Worm (Caenorhabditis elegans) whole organism, late embryonic: ENCODE results near the gene rpl-16.

ENCODE experiments used
- K02D7.2 ChIP-seq: sonication (generic microtip); optimal IDR thresholded peaks from 2 replicates; lab custom pipeline; 2017; ENCODE audit warnings: mild to moderate bottlenecking, missing genetic modification characterization, missing compliant biosample characterization
- T23F11.4 ChIP-seq: fragments of 200-800 bp; sonication (Bioruptor generic); optimal IDR thresholded peaks from 2 replicates; lab custom pipeline; 2018; ENCODE audit warnings: mild to moderate bottlenecking, missing genetic modification characterization, missing compliant biosample characterization
- ama-1 ChIP-seq: fragments of 150-350 bp; optimal IDR thresholded peaks from 2 replicates; lab custom pipeline; 2014
- ceh-14 ChIP-seq: sonication (generic microtip); optimal IDR thresholded peaks from 2 replicates; lab custom pipeline; 2016; ENCODE audit warnings: missing genotype, missing genetic modification characterization, missing compliant biosample characterization
- ceh-18 ChIP-seq: sonication (generic microtip); optimal IDR thresholded peaks from 2 replicates; lab custom pipeline; 2016; ENCODE audit warnings: missing genetic modification characterization, missing compliant biosample characterization
- ceh-2 ChIP-seq: sonication (generic microtip); optimal IDR thresholded peaks from 2 replicates; lab custom pipeline; 2016; ENCODE audit warnings: missing genotype, missing genetic modification characterization, missing compliant biosample characterization
- ceh-22 ChIP-seq: sonication (generic microtip); optimal IDR thresholded peaks from 2 replicates; lab custom pipeline; 2017; ENCODE audit warnings: missing biosample characterization, missing genetic modification characterization
- ceh-24 ChIP-seq: sonication (generic microtip); optimal IDR thresholded peaks from 2 replicates; lab custom pipeline; 2016; ENCODE audit warnings: mild to moderate bottlenecking, missing genetic modification characterization, missing compliant biosample characterization
- ceh-30 ChIP-seq: fragments of 150-350 bp; optimal IDR thresholded peaks from 2 replicates; lab custom pipeline; 2014; ENCODE audit warnings: missing biosample characterization, missing genetic modification characterization
- ceh-31 ChIP-seq: sonication (generic microtip); optimal IDR thresholded peaks from 2 replicates; lab custom pipeline; 2016; ENCODE audit warnings: missing genetic modification characterization, missing compliant biosample characterization
- ceh-34 ChIP-seq: sonication (generic microtip); optimal IDR thresholded peaks from 2 replicates; lab custom pipeline; 2016; ENCODE audit warnings: mild to moderate bottlenecking, missing genetic modification characterization, missing compliant biosample characterization
- ceh-48 ChIP-seq: sonication (generic microtip); optimal IDR thresholded peaks from 2 replicates; lab custom pipeline; 2016; ENCODE audit warnings: missing genetic modification characterization, inconsistent platforms, missing compliant biosample characterization
- dmd-4 ChIP-seq: sonication (generic microtip); optimal IDR thresholded peaks from 2 replicates; lab custom pipeline; 2016; ENCODE audit warnings: borderline replicate concordance, missing genetic modification characterization, missing compliant biosample characterization
- dve-1 ChIP-seq: sonication (generic microtip); optimal IDR thresholded peaks from 2 replicates; lab custom pipeline; 2017; ENCODE audit warnings: antibody characterized with exemption, mild to moderate bottlenecking, missing genetic modification characterization, missing compliant biosample characterization
- elt-2 ChIP-seq: sonication (generic microtip); optimal IDR thresholded peaks from 2 replicates; lab custom pipeline; 2016; ENCODE audit warnings: missing genetic modification reagents, missing genetic modification characterization, missing compliant biosample characterization
- ets-4 ChIP-seq: sonication (generic microtip); optimal IDR thresholded peaks from 2 replicates; lab custom pipeline; 2016; ENCODE audit warnings: missing genetic modification characterization, missing compliant biosample characterization
- eyg-1 ChIP-seq: sonication (generic microtip); optimal IDR thresholded peaks from 2 replicates; lab custom pipeline; 2016; ENCODE audit warnings: missing genotype, missing genetic modification characterization, missing compliant biosample characterization
- fkh-10 ChIP-seq: fragments of 150-350 bp; optimal IDR thresholded peaks from 2 replicates; lab custom pipeline; 2014; ENCODE audit warnings: missing biosample characterization, missing genetic modification reagents, missing genetic modification characterization
- fkh-6 ChIP-seq: sonication (generic microtip); optimal IDR thresholded peaks from 2 replicates; lab custom pipeline; 2016; ENCODE audit warnings: missing genetic modification characterization, missing compliant biosample characterization
- hlh-30 ChIP-seq: sonication (generic microtip); optimal IDR thresholded peaks from 2 replicates; lab custom pipeline; 2017; ENCODE audit warnings: antibody characterized with exemption, missing genetic modification characterization, missing compliant biosample characterization; ENCODE audit not compliant: insufficient read depth
- lim-6 ChIP-seq: sonication (generic microtip); optimal IDR thresholded peaks from 2 replicates; lab custom pipeline; 2016; ENCODE audit warnings: missing genetic modification characterization, missing compliant biosample characterization
- lin-11 ChIP-seq: fragments of 200-800 bp; sonication (Bioruptor generic); optimal IDR thresholded peaks from 2 replicates; lab custom pipeline; 2018; ENCODE audit warnings: mild to moderate bottlenecking, missing genetic modification characterization, missing compliant biosample characterization
- madf-2 ChIP-seq: sonication (generic microtip); optimal IDR thresholded peaks from 2 replicates; lab custom pipeline; 2017; ENCODE audit warnings: missing genetic modification characterization, missing compliant biosample characterization
- nfya-1 ChIP-seq: sonication (generic microtip); optimal IDR thresholded peaks from 2 replicates; lab custom pipeline; 2017; ENCODE audit warnings: missing genetic modification characterization, mild to moderate bottlenecking, missing compliant biosample characterization, antibody characterized with exemption, moderate library complexity
- nhr-11 ChIP-seq: fragments of 150-350 bp; optimal IDR thresholded peaks from 2 replicates; lab custom pipeline; 2014; ENCODE audit warnings: missing biosample characterization, missing genetic modification characterization
- odd-2 ChIP-seq: sonication (generic microtip); optimal IDR thresholded peaks from 2 replicates; lab custom pipeline; 2017; ENCODE audit warnings: antibody characterized with exemption, mild to moderate bottlenecking, missing genetic modification characterization, missing compliant biosample characterization
- pag-3 ChIP-seq: sonication (generic microtip); optimal IDR thresholded peaks from 2 replicates; lab custom pipeline; 2016; ENCODE audit warnings: missing compliant biosample characterization, missing genetic modification characterization, borderline replicate concordance
- pax-1 ChIP-seq: fragments of 150-350 bp; optimal IDR thresholded peaks from 2 replicates; lab custom pipeline; 2014; ENCODE audit warnings: missing biosample characterization, missing genetic modification characterization
- pha-2 ChIP-seq: sonication (generic microtip); optimal IDR thresholded peaks from 2 replicates; lab custom pipeline; 2017; ENCODE audit warnings: mild to moderate bottlenecking, missing genetic modification characterization, missing compliant biosample characterization
- pqm-1 ChIP-seq: sonication (generic microtip); optimal IDR thresholded peaks from 2 replicates; lab custom pipeline; 2016; ENCODE audit warnings: missing genetic modification characterization, missing compliant biosample characterization
- ref-2 ChIP-seq: sonication (generic microtip); optimal IDR thresholded peaks from 2 replicates; lab custom pipeline; 2016; ENCODE audit warnings: missing genetic modification characterization, missing compliant biosample characterization
- rnt-1 ChIP-seq: sonication (generic microtip); optimal IDR thresholded peaks from 2 replicates; lab custom pipeline; 2016; ENCODE audit warnings: missing genetic modification characterization, missing compliant biosample characterization
- sdc-2 ChIP-seq: sonication (generic microtip); optimal IDR thresholded peaks from 2 replicates; lab custom pipeline; 2016; ENCODE audit warnings: missing genotype, missing genetic modification characterization, missing compliant biosample characterization
- sox-2 ChIP-seq: fragments of 200-800 bp; sonication (Bioruptor generic); IDR thresholded peaks from 2 replicates; pipeline ENCODE4 v1.3.6; 2022; ENCODE audit warnings: missing genetic modification reagents, missing genetic modification characterization, missing compliant biosample characterization
- sox-4 ChIP-seq: sonication (generic microtip); optimal IDR thresholded peaks from 2 replicates; lab custom pipeline; 2017; ENCODE audit warnings: mild to moderate bottlenecking, missing genetic modification characterization, inconsistent platforms, missing compliant biosample characterization
- tbx-2 ChIP-seq: sonication (generic microtip); optimal IDR thresholded peaks from 2 replicates; lab custom pipeline; 2016; ENCODE audit warnings: missing genetic modification characterization, missing compliant biosample characterization
- ttx-3 ChIP-seq: sonication (generic microtip); optimal IDR thresholded peaks from 2 replicates; lab custom pipeline; 2016; ENCODE audit warnings: missing genetic modification reagents, missing genetic modification characterization, missing compliant biosample characterization
- unc-3 ChIP-seq, 2 experiments: fragments of 200-800 bp in 1 of 2; sonication (Bioruptor generic) in 1 of 2; sonication (generic microtip) in 1 of 2; conservative IDR thresholded peaks in 1 of 2; optimal IDR thresholded peaks in 1 of 2; 2 replicates each; pipeline versions ENCODE4 v1.3.6 to Lab custom; 2016 to 2022; ENCODE audit warnings: missing compliant biosample characterization in 2 of 2, missing genetic modification characterization in 2 of 2, missing genetic modification reagents in 1 of 2
- unc-42 ChIP-seq: sonication (generic microtip); optimal IDR thresholded peaks from 2 replicates; lab custom pipeline; 2016; ENCODE audit warnings: missing genotype, missing genetic modification characterization, missing compliant biosample characterization
- unc-55 ChIP-seq: sonication (generic microtip); optimal IDR thresholded peaks from 2 replicates; lab custom pipeline; 2017; ENCODE audit warnings: missing biosample characterization, missing genetic modification reagents, missing genetic modification characterization
- unc-86 ChIP-seq: sonication (generic microtip); optimal IDR thresholded peaks from 2 replicates; lab custom pipeline; 2016; ENCODE audit warnings: missing genetic modification characterization, missing compliant biosample characterization
- ztf-16 ChIP-seq: sonication (generic microtip); optimal IDR thresholded peaks from 2 replicates; lab custom pipeline; 2017; ENCODE audit warnings: missing genetic modification characterization, missing compliant biosample characterization

rpl-16 gene

DNA sequence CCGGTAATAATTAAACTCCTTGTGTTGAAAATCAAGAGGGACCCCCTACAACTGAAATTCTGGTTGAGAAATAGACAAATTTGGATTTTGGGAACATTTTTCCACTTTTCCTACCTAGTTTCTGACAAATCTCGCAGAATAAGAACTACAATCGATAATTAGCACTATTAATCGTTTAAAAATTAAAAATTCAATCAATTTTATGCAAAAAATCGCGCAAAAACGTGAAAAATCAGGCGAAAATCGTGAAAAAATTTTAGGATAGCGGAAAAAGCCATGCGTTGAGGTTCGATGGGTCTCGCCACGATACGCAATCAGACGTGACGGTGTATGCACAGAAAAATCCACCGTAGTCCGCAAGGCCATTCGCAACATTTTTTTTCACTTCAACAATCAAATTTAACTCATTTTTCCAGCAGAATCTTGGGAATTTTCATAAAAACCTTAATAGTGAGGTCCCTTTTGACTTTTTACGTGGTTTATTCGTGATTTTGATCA lies 1.7 kb upstream of the rpl-16 start, which contains the start of gene lias-1:
lias-1 (minus strand) TSS at position 51 of the 498 bp plus-strand sequence.
- peak; percentile 32 for TF ChIP-seq ceh-14
- TF ChIP-seq unc-3 (GFP tag; conservative IDR thresholded peaks at IDR 0.05; lab: Robert Waterston, UW): 0 out of 2 replicates have a peak, but pooled peaks have one; percentile 10
- no peak for TF ChIP-seq unc-3 (tag; optimal IDR thresholded peaks at IDR 0.05; lab: Kevin White, UChicago)
- TF ChIP-seq ama-1 (lab: Kevin White, UChicago): no peak
- TF ChIP-seq dve-1 (tag; lab: Kevin White, UChicago): peak; percentile 15
- no peak for TF ChIP-seq odd-2
- peak; percentile 67 for TF ChIP-seq ceh-18 (tag; lab: Kevin White, UChicago)
- TF ChIP-seq nfya-1: peak; percentile 86
- TF ChIP-seq ztf-16 (tag; lab: Kevin White, UChicago): peak; percentile 52
- TF ChIP-seq ets-4 (tag; lab: Kevin White, UChicago): no peak
- no peak for TF ChIP-seq sox-4 (tag; lab: Kevin White, UChicago)
- TF ChIP-seq T23F11.4 (GFP tag; lab: Kevin White, UChicago): no peak
- TF ChIP-seq ceh-2 (tag; lab: Kevin White, UChicago): peak; percentile 44
- peak; percentile 75 for TF ChIP-seq tbx-2 (tag; lab: Kevin White, UChicago)
- TF ChIP-seq dmd-4 (tag; lab: Kevin White, UChicago): no peak
- TF ChIP-seq ceh-24 (tag; lab: Kevin White, UChicago): peak; percentile 38
- TF ChIP-seq ceh-30 (tag; lab: Kevin White, UChicago): peak; percentile 54
- TF ChIP-seq rnt-1 (tag; lab: Kevin White, UChicago): peak; percentile 3
- peak; percentile 42 for TF ChIP-seq ceh-34 (tag; lab: Kevin White, UChicago)
- no peak for TF ChIP-seq ref-2 (tag; lab: Kevin White, UChicago)
- no peak for TF ChIP-seq nhr-11 (tag; lab: Kevin White, UChicago)
- TF ChIP-seq hlh-30: peak; percentile 48
- peak; percentile 54 for TF ChIP-seq unc-55 (GFP tag; lab: Kevin White, UChicago)
- peak; percentile 5 for TF ChIP-seq ceh-48 (tag; lab: Kevin White, UChicago)
- TF ChIP-seq unc-42 (tag; lab: Kevin White, UChicago): peak; percentile 65
- TF ChIP-seq ceh-22 (tag; lab: Kevin White, UChicago): no peak
- no peak for TF ChIP-seq elt-2 (tag; lab: Kevin White, UChicago)
- TF ChIP-seq pqm-1 (tag; lab: Kevin White, UChicago): peak; percentile 21
- peak; percentile 13 for TF ChIP-seq ttx-3
- peak; percentile 19 for TF ChIP-seq unc-86 (tag; lab: Kevin White, UChicago)
- TF ChIP-seq ceh-31 (tag; lab: Kevin White, UChicago): peak; percentile 60
- TF ChIP-seq pax-1 (tag; lab: Kevin White, UChicago): peak; percentile 67
- TF ChIP-seq madf-2 (tag; lab: Kevin White, UChicago): peak; percentile 35

ce11 chrIII:3504239-3504638 lies 835 bp upstream of the rpl-16 start:
- no peak for TF ChIP-seq eyg-1 (tag; lab: Kevin White, UChicago)
- no peak for TF ChIP-seq ceh-48 (tag; lab: Kevin White, UChicago)
- no peak for TF ChIP-seq fkh-10
- no peak for TF ChIP-seq hlh-30
- no peak for TF ChIP-seq unc-42 (tag; lab: Kevin White, UChicago)
- TF ChIP-seq unc-3 (GFP tag; conservative IDR thresholded peaks at IDR 0.05; lab: Robert Waterston, UW): no peak
- TF ChIP-seq unc-3 (tag; optimal IDR thresholded peaks at IDR 0.05; lab: Kevin White, UChicago): no peak
- no peak for TF ChIP-seq sox-2 (GFP tag; lab: Robert Waterston, UW)
- TF ChIP-seq elt-2 (tag; lab: Kevin White, UChicago): no peak

DNA sequence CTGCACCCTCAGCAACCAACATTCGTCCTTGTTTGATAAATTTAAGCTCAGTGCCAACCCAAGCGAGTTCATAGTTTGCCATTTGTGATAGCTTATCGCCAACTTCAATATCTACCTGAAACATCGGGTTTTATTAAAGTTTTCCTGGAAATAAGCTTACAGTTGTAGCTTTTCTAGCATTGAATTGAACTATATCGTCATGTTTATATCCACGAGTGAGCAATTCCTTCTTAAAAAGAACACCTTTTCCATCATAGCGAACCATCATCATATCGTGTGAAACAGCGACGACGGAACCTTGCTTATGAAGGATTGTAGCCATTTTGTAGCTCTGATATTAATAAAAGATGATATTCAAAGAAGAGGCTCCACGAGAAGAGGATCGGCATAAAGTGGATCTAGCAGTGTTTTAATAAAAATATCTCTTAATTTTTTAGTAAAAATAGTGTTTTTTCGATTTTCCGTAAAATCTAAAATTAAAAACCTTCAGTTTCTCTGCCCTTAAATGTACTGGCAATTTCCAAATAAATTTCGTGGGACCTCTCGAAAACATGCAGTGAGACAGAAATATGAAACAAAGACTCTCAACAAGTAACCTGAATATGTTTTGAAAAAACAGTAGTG lies 1.1 kb downstream of the rpl-16 start, which contains the start of gene M01F1.8:
M01F1.8 (minus strand) TSS at position 335 of the 624 bp plus-strand sequence.
- no peak for TF ChIP-seq eyg-1 (tag; lab: Kevin White, UChicago)
- TF ChIP-seq lim-6 (tag; lab: Kevin White, UChicago): no peak
- TF ChIP-seq dmd-4 (tag; lab: Kevin White, UChicago): no peak
- TF ChIP-seq sdc-2 (tag; lab: Kevin White, UChicago): no peak
- no peak for TF ChIP-seq fkh-6 (tag; lab: Kevin White, UChicago)
- TF ChIP-seq pag-3 (tag; lab: Kevin White, UChicago): no peak
- no peak for TF ChIP-seq sox-2 (GFP tag; lab: Robert Waterston, UW)
- no peak for TF ChIP-seq pha-2 (tag; lab: Kevin White, UChicago)
- no peak for TF ChIP-seq unc-3 (GFP tag; conservative IDR thresholded peaks at IDR 0.05; lab: Robert Waterston, UW)
- no peak for TF ChIP-seq unc-3 (tag; optimal IDR thresholded peaks at IDR 0.05; lab: Kevin White, UChicago)
- TF ChIP-seq ceh-18 (tag; lab: Kevin White, UChicago): no peak
- TF ChIP-seq pax-1 (tag; lab: Kevin White, UChicago): no peak
- TF ChIP-seq nfya-1: no peak
- no peak for TF ChIP-seq lin-11 (tag; lab: Kevin White, UChicago)
- TF ChIP-seq K02D7.2 (tag; lab: Kevin White, UChicago): no peak
